Fruit fly (Drosophila melanogaster): Measurements from ENCODE around the gene DppIII.

DNA sequence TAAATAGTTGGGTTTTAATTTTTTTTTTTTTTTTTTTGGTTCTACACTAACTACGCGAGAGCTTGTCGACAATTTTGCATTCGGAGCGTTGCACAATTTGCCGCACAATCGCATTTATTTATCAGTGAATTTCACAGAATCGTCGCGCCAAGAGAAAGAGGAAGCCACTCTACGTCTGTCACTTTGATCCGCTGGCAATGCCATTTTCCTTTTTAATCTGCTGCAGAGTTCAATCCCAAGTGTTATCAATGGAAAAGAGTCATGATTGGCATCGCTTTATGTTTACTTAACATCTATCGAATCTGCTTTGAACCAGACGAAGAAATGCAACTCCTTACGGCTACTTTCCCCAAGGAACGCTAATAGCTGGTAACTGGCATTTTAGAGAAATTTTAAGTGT lies 14.6 kb upstream of the DppIII start:
- TF ChIP-seq CG12605 (GFP tag; IDR thresholded peaks at IDR 0.05) (no peak), D1 (tag; optimal IDR thresholded peaks at IDR 0.05) (no peak), CG15710 (tag; optimal IDR thresholded peaks at IDR 0.05) (no peak), gl (tag; optimal IDR thresholded peaks at IDR 0.05) (no peak), rn (GFP tag; IDR thresholded peaks at IDR 0.05) (no peak)

All from whole organism, pupa.